Worm (Caenorhabditis elegans) whole organism, mixed stage, embryonic: ENCODE data around the gene C38H2.2.

Source experiments
- M03D4.4 ChIP-seq: sonication (generic microtip); optimal IDR thresholded peaks from 2 replicates; lab custom pipeline; 2017; ENCODE audit warnings: mild to moderate bottlenecking, missing genetic modification characterization, missing compliant biosample characterization
- blmp-1 ChIP-seq: fragments of 150-350 bp; optimal IDR thresholded peaks from 2 replicates; lab custom pipeline; 2014; ENCODE audit warnings: missing biosample characterization, missing genetic modification characterization
- ceh-39 ChIP-seq: fragments of 150-350 bp; optimal IDR thresholded peaks from 2 replicates; lab custom pipeline; 2014; ENCODE audit warnings: missing biosample characterization, missing genetic modification characterization
- ceh-83 ChIP-seq: fragments of 200-800 bp; sonication (Bioruptor generic); optimal IDR thresholded peaks from 2 replicates; lab custom pipeline; 2018; ENCODE audit warnings: mild to moderate bottlenecking, missing genetic modification characterization, missing compliant biosample characterization
- ces-1 ChIP-seq: fragments of 150-350 bp; optimal IDR thresholded peaks from 2 replicates; lab custom pipeline; 2014; ENCODE audit warnings: missing biosample characterization, missing genetic modification reagents, missing genetic modification characterization
- drap-1 ChIP-seq: fragments of 200-800 bp; sonication (Bioruptor generic); optimal IDR thresholded peaks from 3 replicates; lab custom pipeline; 2018; ENCODE audit warnings: mild to moderate bottlenecking, missing genetic modification characterization, missing compliant biosample characterization
- elt-1 ChIP-seq: sonication (generic microtip); optimal IDR thresholded peaks from 2 replicates; lab custom pipeline; 2017; ENCODE audit warnings: missing genetic modification characterization, mild to moderate bottlenecking, missing compliant biosample characterization, antibody characterized with exemption, moderate library complexity, borderline replicate concordance; ENCODE audit not compliant: insufficient read depth
- elt-3 ChIP-seq: fragments of 150-350 bp; optimal IDR thresholded peaks from 2 replicates; lab custom pipeline; 2014; ENCODE audit warnings: missing biosample characterization, missing genetic modification characterization
- flh-1 ChIP-seq: fragments of 200-800 bp; sonication (Bioruptor generic); optimal IDR thresholded peaks from 2 replicates; lab custom pipeline; 2018; ENCODE audit warnings: mild to moderate bottlenecking, missing genetic modification characterization, moderate library complexity, missing compliant biosample characterization
- ham-2 ChIP-seq: fragments of 200-800 bp; sonication (Bioruptor generic); optimal IDR thresholded peaks from 2 replicates; lab custom pipeline; 2018; ENCODE audit warnings: mild to moderate bottlenecking, missing genetic modification characterization, missing compliant biosample characterization
- hlh-1 ChIP-seq: fragments of 150-350 bp; optimal IDR thresholded peaks from 2 replicates; lab custom pipeline; 2014; ENCODE audit warnings: missing biosample characterization, missing genetic modification reagents, missing genetic modification characterization
- lin-13 ChIP-seq: fragments of 150-350 bp; optimal IDR thresholded peaks from 2 replicates; lab custom pipeline; 2014; ENCODE audit warnings: missing biosample characterization, missing genetic modification characterization
- lin-32 ChIP-seq: fragments of 200-800 bp; sonication (Bioruptor generic); optimal IDR thresholded peaks from 2 replicates; lab custom pipeline; 2018; ENCODE audit warnings: mild to moderate bottlenecking, missing genetic modification characterization, missing compliant biosample characterization
- mab-5 ChIP-seq: fragments of 150-350 bp; optimal IDR thresholded peaks from 2 replicates; lab custom pipeline; 2014; ENCODE audit warnings: missing biosample characterization, missing genetic modification characterization
- mep-1 ChIP-seq: fragments of 150-350 bp; optimal IDR thresholded peaks from 2 replicates; lab custom pipeline; 2017; ENCODE audit warnings: missing biosample characterization, missing genetic modification reagents, missing genetic modification characterization, inconsistent platforms
- mls-2 ChIP-seq: sonication (generic microtip); optimal IDR thresholded peaks from 2 replicates; lab custom pipeline; 2016; ENCODE audit warnings: mild to moderate bottlenecking, missing genetic modification characterization, moderate library complexity, missing compliant biosample characterization
- nhr-12 ChIP-seq: fragments of 150-350 bp; optimal IDR thresholded peaks from 2 replicates; lab custom pipeline; 2014; ENCODE audit warnings: missing biosample characterization, missing genetic modification characterization
- nhr-2 ChIP-seq: fragments of 150-350 bp; optimal IDR thresholded peaks from 2 replicates; lab custom pipeline; 2014; ENCODE audit warnings: missing biosample characterization, missing genetic modification characterization
- nhr-237 ChIP-seq: fragments of 150-350 bp; optimal IDR thresholded peaks from 2 replicates; lab custom pipeline; 2014; ENCODE audit warnings: missing biosample characterization, missing genetic modification characterization
- nhr-28 ChIP-seq: fragments of 150-350 bp; optimal IDR thresholded peaks from 2 replicates; lab custom pipeline; 2014; ENCODE audit warnings: missing biosample characterization, missing genetic modification characterization
- nhr-76 ChIP-seq: sonication (generic microtip); optimal IDR thresholded peaks from 2 replicates; lab custom pipeline; 2017; ENCODE audit warnings: missing biosample characterization, missing genetic modification characterization
- pha-4 ChIP-seq: fragments of 150-350 bp; optimal IDR thresholded peaks from 2 replicates; lab custom pipeline; 2018; ENCODE audit warnings: missing biosample characterization, missing genetic modification reagents, missing genetic modification characterization
- snpc-4 ChIP-seq: fragments of 150-350 bp; optimal IDR thresholded peaks from 2 replicates; lab custom pipeline; 2014; ENCODE audit warnings: missing biosample characterization, missing genetic modification characterization
- sptf-1 ChIP-seq: sonication (generic microtip); optimal IDR thresholded peaks from 2 replicates; lab custom pipeline; 2017; ENCODE audit warnings: mild to moderate bottlenecking, missing genetic modification characterization, moderate library complexity, missing compliant biosample characterization
- unc-120 ChIP-seq: sonication (generic microtip); optimal IDR thresholded peaks from 2 replicates; lab custom pipeline; 2017; ENCODE audit warnings: missing genetic modification characterization, missing compliant biosample characterization; ENCODE audit not compliant: poor library complexity, severe bottlenecking
- unc-39 ChIP-seq: fragments of 150-350 bp; optimal IDR thresholded peaks from 2 replicates; lab custom pipeline; 2014; ENCODE audit warnings: missing biosample characterization, missing genetic modification characterization
- unc-62 ChIP-seq: fragments of 150-350 bp; optimal IDR thresholded peaks from 2 replicates; lab custom pipeline; 2014; ENCODE audit warnings: missing biosample characterization, missing genetic modification reagents, missing genetic modification characterization
- zip-8 ChIP-seq: fragments of 150-350 bp; optimal IDR thresholded peaks from 2 replicates; lab custom pipeline; 2014; ENCODE audit warnings: missing biosample characterization, missing genetic modification characterization
- ztf-11 ChIP-seq: fragments of 150-350 bp; optimal IDR thresholded peaks from 2 replicates; lab custom pipeline; 2014; ENCODE audit warnings: missing biosample characterization, missing genetic modification characterization

C38H2.2 gene

DNA sequence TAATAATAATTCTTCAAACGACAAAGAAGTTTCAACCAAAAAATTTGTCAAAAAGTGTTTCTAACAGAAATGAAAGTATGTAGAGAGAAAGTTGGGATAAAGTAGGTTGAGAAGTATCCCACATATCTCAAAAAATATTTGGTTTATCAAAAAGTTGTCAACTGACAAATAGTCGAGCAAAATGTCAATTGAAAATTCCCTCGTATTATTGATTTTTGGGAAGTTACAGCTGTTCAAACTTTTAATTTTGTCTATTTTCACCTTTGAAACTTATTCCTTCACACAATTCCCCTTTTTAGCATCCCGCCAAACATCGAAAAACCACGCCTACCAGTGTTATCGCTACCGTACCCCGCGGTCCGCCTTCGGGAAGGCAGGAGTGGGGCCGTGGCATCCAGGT, 34.5 kb upstream of the C38H2.2 start, which contains the start of gene tbx-8:
tbx-8 (plus strand) TSS at position 301 of the 400 bp plus-strand sequence.
- TF ChIP-seq unc-120 (tag; lab: Kevin White, UChicago) (no peak), mab-5 (tag; lab: Kevin White, UChicago) (no peak), zip-8 (tag; lab: Kevin White, UChicago) (no peak), nhr-76 (tag; lab: Kevin White, UChicago) (no peak), ceh-39 (tag; lab: Kevin White, UChicago) (no peak), M03D4.4 (no peak), nhr-2 (tag; lab: Kevin White, UChicago) (no peak)

DNA sequence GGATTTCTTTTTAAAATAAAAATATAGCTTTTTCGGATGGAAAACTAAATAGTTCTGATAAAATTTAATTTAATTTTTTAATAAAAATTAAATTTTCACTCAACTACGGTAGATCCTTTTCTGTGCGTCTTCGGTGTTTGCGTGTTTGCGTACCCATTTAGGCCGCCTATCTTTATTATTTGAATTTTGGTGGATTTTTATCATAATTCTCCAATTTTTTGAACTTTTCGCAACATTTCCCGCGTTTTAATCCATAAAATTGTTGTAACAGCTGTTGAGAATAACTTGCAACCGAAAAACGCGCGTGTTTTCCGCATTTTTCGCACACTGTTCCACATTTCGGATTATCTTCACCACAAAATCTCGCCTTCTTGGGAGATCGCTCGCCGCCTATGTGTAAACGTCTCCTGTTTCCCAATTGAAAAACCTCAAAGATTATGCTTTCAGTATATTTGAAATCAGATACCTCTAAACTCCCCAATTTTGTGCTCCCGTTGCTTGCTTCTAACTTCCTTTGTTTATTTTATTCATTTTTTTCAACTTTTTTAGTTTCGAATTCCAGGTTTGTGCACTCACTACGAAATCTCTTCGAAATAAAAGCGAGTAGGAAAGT, 29.9 kb upstream of the C38H2.2 start, which contains the start of gene T07C4.3:
T07C4.3 (plus strand) TSS at position 563 of the 613 bp plus-strand sequence.
- TF ChIP-seq ceh-83 (GFP tag; lab: Kevin White, UChicago) (no peak), lin-13 (tag; lab: Kevin White, UChicago) (no peak), unc-39 (tag; lab: Kevin White, UChicago) (no peak), elt-1 (no peak), mab-5 (tag; lab: Kevin White, UChicago) (no peak), nhr-76 (tag; lab: Kevin White, UChicago) (no peak), drap-1 (no peak)

DNA sequence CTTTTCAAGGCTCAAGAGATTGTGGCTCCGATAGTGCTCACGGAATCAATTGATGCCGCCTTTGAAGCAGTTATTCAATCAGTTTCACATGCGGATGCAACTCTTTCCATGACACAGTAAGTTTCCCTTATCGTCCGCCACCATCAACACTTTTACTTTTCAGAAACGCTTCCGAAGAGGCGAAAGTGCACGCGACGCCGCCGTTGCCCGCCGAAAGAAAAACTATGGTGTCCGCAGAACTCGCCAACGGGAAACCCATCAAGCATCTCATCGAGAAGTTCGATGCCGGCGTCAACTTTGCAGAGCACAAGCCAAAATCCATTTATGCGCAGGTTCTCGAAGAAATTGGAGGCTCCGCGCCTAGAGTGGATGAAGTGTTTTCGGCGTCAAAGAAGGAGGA, 28.1 kb upstream of the C38H2.2 start:
- TF ChIP-seq hlh-1 (tag; lab: Kevin White, UChicago) (no peak), ztf-11 (tag; lab: Kevin White, UChicago) (no peak), mab-5 (tag; lab: Kevin White, UChicago) (no peak), ces-1 (no peak), pha-4 (tag; lab: Kevin White, UChicago) (no peak), unc-62 (GFP tag; lab: Kevin White, UChicago) (no peak), zip-8 (tag; lab: Kevin White, UChicago) (no peak), blmp-1 (tag; lab: Kevin White, UChicago) (no peak), unc-39 (tag; lab: Kevin White, UChicago) (no peak), mep-1 (tag; lab: Kevin White, UChicago) (no peak)
- TF ChIP-seq, all 35 proteins: peak for 0

DNA sequence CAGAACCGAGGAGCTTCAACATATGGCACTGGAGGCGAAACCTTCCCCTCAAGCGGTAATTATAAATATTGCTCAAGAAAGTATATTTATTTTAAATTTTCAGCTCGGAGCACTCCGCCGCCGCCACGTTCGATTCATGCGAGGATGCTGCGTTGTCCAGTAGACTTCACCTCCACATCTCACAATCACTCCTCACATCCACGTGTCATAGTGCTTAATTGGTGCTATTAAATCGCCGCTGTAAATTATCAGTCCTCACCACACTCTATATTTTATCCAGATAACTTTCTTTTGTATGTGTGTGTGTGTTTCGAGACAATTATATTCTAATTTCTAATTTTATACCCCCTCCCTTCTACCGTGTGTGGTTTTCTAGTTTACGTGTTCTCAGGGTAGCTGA, 27.0 kb upstream of the C38H2.2 start:
- no peak for TF ChIP-seq sptf-1 (tag; lab: Kevin White, UChicago)
- no peak for TF ChIP-seq mab-5 (tag; lab: Kevin White, UChicago)
- TF ChIP-seq blmp-1 (tag; lab: Kevin White, UChicago) = no peak
- no peak for TF ChIP-seq elt-1
- TF ChIP-seq nhr-28 (tag; lab: Kevin White, UChicago) = no peak
- no peak for TF ChIP-seq nhr-12 (tag; lab: Kevin White, UChicago)
- no peak for TF ChIP-seq snpc-4 (tag; lab: Kevin White, UChicago)
- TF ChIP-seq elt-3 (tag; lab: Kevin White, UChicago) = no peak
- no peak for TF ChIP-seq ham-2 (GFP tag; lab: Kevin White, UChicago)
- no peak for TF ChIP-seq nhr-237 (tag; lab: Kevin White, UChicago)
- TF ChIP-seq mep-1 (tag; lab: Kevin White, UChicago) = no peak
- TF ChIP-seq, all 35 proteins: peak for 0

DNA sequence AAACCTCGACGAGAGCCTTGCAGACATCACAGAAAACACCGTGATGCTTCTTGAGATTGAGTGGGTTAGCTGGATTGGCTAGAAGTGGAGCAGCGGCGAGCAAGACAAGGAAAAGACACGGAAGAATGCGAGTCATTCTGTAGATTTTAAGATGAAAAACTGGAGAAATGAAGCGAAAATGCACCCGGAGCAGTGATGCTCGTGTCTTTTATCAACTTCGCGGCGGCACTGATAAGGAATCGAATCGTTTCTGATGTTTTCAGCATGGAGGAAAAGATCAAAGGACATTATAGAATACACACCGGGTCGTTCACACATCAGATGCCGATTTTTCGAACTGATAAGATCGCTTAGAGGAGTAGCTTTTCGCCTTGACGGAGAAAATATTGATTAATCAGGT, 26.2 kb upstream of the C38H2.2 start, which contains the start of gene spp-1:
spp-1 (minus strand) TSS at position 287 of the 400 bp plus-strand sequence.
- TF ChIP-seq zip-8 (tag; lab: Kevin White, UChicago) (no peak), hlh-1 (tag; lab: Kevin White, UChicago) (no peak), ceh-83 (GFP tag; lab: Kevin White, UChicago) (no peak), nhr-2 (tag; lab: Kevin White, UChicago) (no peak), unc-120 (tag; lab: Kevin White, UChicago) (no peak), nhr-76 (tag; lab: Kevin White, UChicago) (no peak), pha-4 (tag; lab: Kevin White, UChicago) (no peak), ham-2 (GFP tag; lab: Kevin White, UChicago) (no peak), flh-1 (no peak), M03D4.4 (no peak), blmp-1 (tag; lab: Kevin White, UChicago) (no peak), elt-3 (tag; lab: Kevin White, UChicago) (no peak), mls-2 (no peak), lin-32 (GFP tag; lab: Kevin White, UChicago) (no peak), lin-13 (tag; lab: Kevin White, UChicago) (no peak), mep-1 (tag; lab: Kevin White, UChicago) (no peak), snpc-4 (tag; lab: Kevin White, UChicago) (no peak), elt-1 (no peak), ztf-11 (tag; lab: Kevin White, UChicago) (no peak)
